Worm (Caenorhabditis elegans): ENCODE results near the gene lsm-3.

lsm-3 gene

ce11 chrIV:13364869-13365268, 22.1 kb upstream of the lsm-3 start, which contains the start of gene srsx-25:
TSS of gene srsx-25 (plus strand) at chrIV:13365169.
- TF ChIP-seq flt-1 (GFP tag; IDR thresholded peaks at IDR 0.05) (no peak), med-1 (GFP tag; optimal IDR thresholded peaks at IDR 0.05; ENCODE audit: insufficient read depth) (no peak), T22C8.4 (GFP tag; IDR thresholded peaks at IDR 0.05) (no peak), ztf-29 (GFP tag; IDR thresholded peaks at IDR 0.05) (no peak), tab-1 (GFP tag; IDR thresholded peaks at IDR 0.05) (no peak), ztf-23 (GFP tag; IDR thresholded peaks at IDR 0.05) (no peak)

- TF ChIP-seq tab-1 (GFP tag; IDR thresholded peaks at IDR 0.05) (no peak), med-1 (GFP tag; optimal IDR thresholded peaks at IDR 0.05; ENCODE audit: insufficient read depth) (no peak), cog-1 (tag; optimal IDR thresholded peaks at IDR 0.05) (no peak), klf-2 (GFP tag; conservative IDR thresholded peaks at IDR 0.05) (no peak), flt-1 (GFP tag; IDR thresholded peaks at IDR 0.05) (no peak)
These were observed 17.7 kb upstream of the lsm-3 start, which contains the start of gene agt-1 for ce11 chrIV:13369120-13369842. TSS of gene agt-1 (minus strand) at chrIV:13369412.

DNA sequence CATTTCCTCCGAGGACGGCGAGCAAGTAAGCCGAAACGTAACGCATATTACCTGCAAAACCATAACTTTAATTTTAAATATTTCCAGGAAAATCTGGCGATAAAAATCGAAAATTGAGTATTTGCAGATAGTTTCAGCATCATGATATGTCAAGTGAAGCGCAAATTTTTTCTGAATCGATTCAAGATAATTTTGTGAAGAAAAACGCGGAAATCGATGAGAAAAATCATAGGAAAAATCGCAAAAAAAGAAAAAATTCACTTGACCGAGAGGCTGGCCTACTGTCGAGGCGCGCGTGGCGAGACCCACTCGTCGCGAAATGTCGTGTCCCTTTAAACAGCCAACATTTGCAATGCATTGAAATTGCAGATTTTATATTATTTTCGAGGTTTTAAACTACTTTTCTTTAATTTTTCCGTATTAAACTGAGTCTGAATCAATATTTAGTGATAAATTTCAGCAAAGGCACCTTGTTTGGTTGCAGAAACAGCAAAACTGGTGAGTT, 16.7 kb upstream of the lsm-3 start, which contains the start of the genes rla-2, popl-7 and Y62E10A.24:
Gene rla-2, minus strand, starts transcription at position 51 of the 505 bp plus-strand sequence.
Gene popl-7, plus strand, starts transcription at position 455 of the 505 bp plus-strand sequence.
Gene Y62E10A.24, plus strand, starts transcription at position 476 of the 505 bp plus-strand sequence.
- no peak for TF ChIP-seq med-1 (GFP tag; optimal IDR thresholded peaks at IDR 0.05; ENCODE audit: insufficient read depth)
- TF ChIP-seq ref-1 (GFP tag; conservative IDR thresholded peaks at IDR 0.05) = no peak
- no peak for TF ChIP-seq cog-1 (tag; optimal IDR thresholded peaks at IDR 0.05)
- no peak for TF ChIP-seq ztf-29 (GFP tag; IDR thresholded peaks at IDR 0.05)
- TF ChIP-seq tab-1 (GFP tag; IDR thresholded peaks at IDR 0.05) = no peak

- TF ChIP-seq ztf-23 (GFP tag; IDR thresholded peaks at IDR 0.05) (no peak), klf-2 (GFP tag; conservative IDR thresholded peaks at IDR 0.05) (no peak), med-1 (GFP tag; optimal IDR thresholded peaks at IDR 0.05; ENCODE audit: insufficient read depth) (no peak), ref-1 (GFP tag; conservative IDR thresholded peaks at IDR 0.05) (no peak), tab-1 (GFP tag; IDR thresholded peaks at IDR 0.05) (no peak), flt-1 (GFP tag; IDR thresholded peaks at IDR 0.05) (no peak), cog-1 (tag; optimal IDR thresholded peaks at IDR 0.05) (no peak), ztf-29 (GFP tag; IDR thresholded peaks at IDR 0.05) (no peak), T22C8.4 (GFP tag; IDR thresholded peaks at IDR 0.05) (no peak)
These were observed 15.3 kb upstream of the lsm-3 start, which contains the start of gene Y62E10A.6 for ce11 chrIV:13371699-13372098. TSS of gene Y62E10A.6 (plus strand) at chrIV:13371999.

- TF ChIP-seq klf-2 (GFP tag; conservative IDR thresholded peaks at IDR 0.05) (no peak), T22C8.4 (GFP tag; IDR thresholded peaks at IDR 0.05) (peak; percentile 55)
These were observed 12.1 kb upstream of the lsm-3 start for ce11 chrIV:13374918-13375317.

ce11 chrIV:13377716-13378115, 9.3 kb upstream of the lsm-3 start, which contains the start of gene mau-8:
TSS of gene mau-8 (plus strand) at chrIV:13378016.
- TF ChIP-seq tab-1 (GFP tag; IDR thresholded peaks at IDR 0.05) (no peak), klf-2 (GFP tag; conservative IDR thresholded peaks at IDR 0.05) (no peak), ztf-23 (GFP tag; IDR thresholded peaks at IDR 0.05) (no peak)

- TF ChIP-seq ref-1 (GFP tag; conservative IDR thresholded peaks at IDR 0.05) = no peak
- TF ChIP-seq ztf-29 (GFP tag; IDR thresholded peaks at IDR 0.05) = no peak
- TF ChIP-seq med-1 (GFP tag; optimal IDR thresholded peaks at IDR 0.05; ENCODE audit: insufficient read depth) = no peak
- TF ChIP-seq ztf-23 (GFP tag; IDR thresholded peaks at IDR 0.05) = no peak
- no peak for TF ChIP-seq tab-1 (GFP tag; IDR thresholded peaks at IDR 0.05)
- no peak for TF ChIP-seq klf-2 (GFP tag; conservative IDR thresholded peaks at IDR 0.05)
- TF ChIP-seq flt-1 (GFP tag; IDR thresholded peaks at IDR 0.05) = no peak
- TF ChIP-seq T22C8.4 (GFP tag; IDR thresholded peaks at IDR 0.05) = no peak
- no peak for TF ChIP-seq cog-1 (tag; optimal IDR thresholded peaks at IDR 0.05)
These were observed 6.5 kb upstream of the lsm-3 start for ce11 chrIV:13380506-13380905.

ce11 chrIV:13381823-13382222, 5.2 kb upstream of the lsm-3 start, which contains the start of gene emc-3:
TSS of gene emc-3 (minus strand) at chrIV:13381923.
- no peak for TF ChIP-seq ztf-29 (GFP tag; IDR thresholded peaks at IDR 0.05)
- TF ChIP-seq T22C8.4 (GFP tag; IDR thresholded peaks at IDR 0.05) = no peak
- no peak for TF ChIP-seq ref-1 (GFP tag; conservative IDR thresholded peaks at IDR 0.05)
- no peak for TF ChIP-seq med-1 (GFP tag; optimal IDR thresholded peaks at IDR 0.05; ENCODE audit: insufficient read depth)
- TF ChIP-seq ztf-23 (GFP tag; IDR thresholded peaks at IDR 0.05) = no peak
- no peak for TF ChIP-seq cog-1 (tag; optimal IDR thresholded peaks at IDR 0.05)
- TF ChIP-seq flt-1 (GFP tag; IDR thresholded peaks at IDR 0.05) = no peak
- TF ChIP-seq klf-2 (GFP tag; conservative IDR thresholded peaks at IDR 0.05) = no peak
- no peak for TF ChIP-seq tab-1 (GFP tag; IDR thresholded peaks at IDR 0.05)

DNA sequence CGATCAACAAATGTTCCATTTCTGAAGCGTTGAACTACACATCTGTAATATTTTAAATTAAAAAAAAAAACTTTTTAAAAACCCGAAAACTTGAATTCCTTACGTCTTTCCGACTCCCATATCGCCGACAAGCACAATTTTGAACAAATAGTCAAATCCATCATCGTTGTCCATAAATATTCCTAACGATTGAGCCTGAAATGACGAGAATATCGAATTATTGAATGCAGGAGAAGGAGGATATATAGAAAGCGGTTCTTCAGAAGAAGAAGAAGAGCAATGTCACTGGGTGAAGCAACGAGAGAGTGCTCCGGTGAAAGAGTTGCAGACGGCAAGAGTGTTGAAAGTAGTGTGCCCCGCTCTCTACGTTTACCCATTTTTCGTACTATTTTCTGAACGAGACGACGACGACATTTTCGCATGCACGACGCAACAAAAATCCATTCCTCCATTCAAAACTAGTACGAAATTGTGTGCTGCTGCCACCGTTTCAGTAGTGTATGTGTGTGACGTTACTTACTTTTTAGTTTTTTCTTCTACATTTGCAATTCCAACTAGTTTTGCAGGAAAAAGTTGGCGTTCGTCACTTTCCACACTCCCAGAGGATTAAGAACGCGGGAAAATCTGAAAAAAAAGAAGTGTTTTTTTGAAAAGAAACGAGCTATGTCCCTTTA, 3.1 kb upstream of the lsm-3 start, which contains the start of gene rab-19:
Gene rab-19, minus strand, starts transcription at position 624 of the 674 bp plus-strand sequence.
- TF ChIP-seq ztf-29 (GFP tag; IDR thresholded peaks at IDR 0.05) (no peak), tab-1 (GFP tag; IDR thresholded peaks at IDR 0.05) (no peak), ref-1 (GFP tag; conservative IDR thresholded peaks at IDR 0.05) (no peak), med-1 (GFP tag; optimal IDR thresholded peaks at IDR 0.05; ENCODE audit: insufficient read depth) (no peak), flt-1 (GFP tag; IDR thresholded peaks at IDR 0.05) (no peak), klf-2 (GFP tag; conservative IDR thresholded peaks at IDR 0.05) (no peak), ztf-23 (GFP tag; IDR thresholded peaks at IDR 0.05) (no peak)
